Worm (Caenorhabditis elegans): ENCODE data around the gene cTel55X.1.

Gene cTel55X.1

DNA sequence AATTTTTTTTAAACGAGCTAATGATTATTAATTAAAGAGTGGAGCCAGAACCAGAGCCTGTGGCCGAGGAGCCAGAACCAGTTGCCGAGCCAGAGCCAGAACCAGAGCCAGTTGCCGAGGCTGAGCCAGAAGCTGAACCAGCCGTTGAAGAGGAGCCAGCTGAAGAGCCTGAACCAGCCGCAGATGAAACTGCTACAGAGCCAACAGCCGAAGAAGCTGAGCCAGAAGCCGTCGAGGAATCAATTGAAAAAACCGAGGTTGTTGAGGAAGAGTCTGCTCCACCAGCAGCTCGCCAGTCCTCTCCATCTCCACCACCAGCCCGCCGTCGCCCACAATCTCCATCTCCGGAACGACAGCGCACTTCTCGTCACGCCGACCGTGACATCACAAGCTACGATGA lies 39.0 kb upstream of the cTel55X.1 start:
- TF ChIP-seq ceh-43 (GFP tag; optimal IDR thresholded peaks at IDR 0.05) (no peak), mls-2 (tag; optimal IDR thresholded peaks at IDR 0.05) (no peak), drap-1 (GFP tag; optimal IDR thresholded peaks at IDR 0.05) (no peak), ham-2 (GFP tag; optimal IDR thresholded peaks at IDR 0.05) (no peak), unc-120 (tag; optimal IDR thresholded peaks at IDR 0.05; ENCODE audit: poor library complexity, severe bottlenecking) (no peak), nhr-2 (tag; optimal IDR thresholded peaks at IDR 0.05) (no peak), mab-5 (tag; optimal IDR thresholded peaks at IDR 0.05) (no peak), nhr-237 (tag; optimal IDR thresholded peaks at IDR 0.05) (no peak), elt-3 (tag; optimal IDR thresholded peaks at IDR 0.05) (no peak), ztf-11 (tag; optimal IDR thresholded peaks at IDR 0.05) (no peak), lin-32 (GFP tag; optimal IDR thresholded peaks at IDR 0.05) (no peak), flh-1 (GFP tag; optimal IDR thresholded peaks at IDR 0.05) (no peak), hlh-1 (tag; optimal IDR thresholded peaks at IDR 0.05) (no peak), ceh-83 (GFP tag; optimal IDR thresholded peaks at IDR 0.05) (no peak), lsy-2 (tag; optimal IDR thresholded peaks at IDR 0.05) (no peak)

DNA sequence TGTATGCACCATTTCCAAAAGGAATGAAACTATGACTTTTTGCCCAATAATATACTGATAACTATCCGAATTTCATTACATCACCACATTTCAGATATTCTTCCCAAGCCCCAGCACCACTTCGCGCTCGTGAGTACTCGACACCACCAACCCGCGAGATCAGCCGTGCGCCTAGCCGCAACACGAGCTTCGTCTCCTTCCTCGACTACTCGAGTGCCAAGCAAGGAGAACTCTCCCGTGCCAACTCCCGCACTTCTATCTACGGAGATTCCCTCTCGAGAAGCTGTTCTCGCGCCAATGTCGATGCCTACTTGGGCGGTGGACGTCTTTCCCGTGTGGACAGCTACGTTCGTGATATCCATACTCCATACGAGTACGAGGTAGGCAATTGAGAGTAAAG lies 38.1 kb upstream of the cTel55X.1 start:
- TF ChIP-seq mab-5 (tag; optimal IDR thresholded peaks at IDR 0.05), result no peak
- TF ChIP-seq M03D4.4 (tag; optimal IDR thresholded peaks at IDR 0.05), result no peak
- no peak for TF ChIP-seq nhr-12 (tag; optimal IDR thresholded peaks at IDR 0.05)
- TF ChIP-seq bed-3 (GFP tag; optimal IDR thresholded peaks at IDR 0.05), result no peak
- TF ChIP-seq tbx-8 (GFP tag; optimal IDR thresholded peaks at IDR 0.05), result no peak
- TF ChIP-seq hlh-1 (tag; optimal IDR thresholded peaks at IDR 0.05), result no peak
- TF ChIP-seq zip-8 (tag; optimal IDR thresholded peaks at IDR 0.05), result no peak
- no peak for TF ChIP-seq unc-120 (tag; optimal IDR thresholded peaks at IDR 0.05; ENCODE audit: poor library complexity, severe bottlenecking)
- no peak for TF ChIP-seq pha-4 (tag; optimal IDR thresholded peaks at IDR 0.05)
- no peak for TF ChIP-seq cnd-1 (tag; optimal IDR thresholded peaks at IDR 0.05)
- TF ChIP-seq drap-1 (GFP tag; optimal IDR thresholded peaks at IDR 0.05), result no peak
- TF ChIP-seq lsy-2 (tag; optimal IDR thresholded peaks at IDR 0.05), result no peak
- no peak for TF ChIP-seq nhr-2 (tag; optimal IDR thresholded peaks at IDR 0.05)
- TF ChIP-seq ces-1 (GFP tag; optimal IDR thresholded peaks at IDR 0.05), result no peak
- TF ChIP-seq lin-13 (tag; optimal IDR thresholded peaks at IDR 0.05), result no peak
- no peak for TF ChIP-seq nhr-28 (tag; optimal IDR thresholded peaks at IDR 0.05)

DNA sequence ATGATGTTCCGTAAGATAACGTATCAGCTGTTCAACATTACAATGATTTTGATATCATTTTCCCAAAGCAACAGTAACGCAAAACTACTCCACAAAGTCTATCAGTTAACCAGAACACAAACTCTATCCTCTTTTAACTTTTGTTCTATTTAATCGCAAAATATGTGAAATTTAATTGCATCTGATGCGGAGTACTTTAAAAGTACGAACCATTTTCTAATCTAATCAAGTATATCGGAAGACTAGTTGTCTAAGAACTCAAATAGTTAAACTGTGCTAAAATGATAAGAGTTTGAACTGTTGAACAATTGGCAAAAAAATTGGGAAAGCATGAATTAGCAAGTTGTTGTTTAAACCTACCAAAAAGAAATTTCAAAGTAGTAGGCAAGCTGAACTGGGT lies 33.2 kb upstream of the cTel55X.1 start:
- TF ChIP-seq lin-32 (GFP tag; optimal IDR thresholded peaks at IDR 0.05) (no peak), M03D4.4 (tag; optimal IDR thresholded peaks at IDR 0.05) (no peak), lsy-2 (tag; optimal IDR thresholded peaks at IDR 0.05) (no peak), nhr-2 (tag; optimal IDR thresholded peaks at IDR 0.05) (no peak), elt-1 (tag; optimal IDR thresholded peaks at IDR 0.05; ENCODE audit: borderline replicate concordance, insufficient read depth) (no peak), mep-1 (tag; optimal IDR thresholded peaks at IDR 0.05) (no peak), drap-1 (GFP tag; optimal IDR thresholded peaks at IDR 0.05) (no peak), zip-8 (tag; optimal IDR thresholded peaks at IDR 0.05) (no peak), flh-1 (GFP tag; optimal IDR thresholded peaks at IDR 0.05) (no peak), bed-3 (GFP tag; optimal IDR thresholded peaks at IDR 0.05) (no peak), nhr-76 (tag; optimal IDR thresholded peaks at IDR 0.05) (no peak), tbx-8 (GFP tag; optimal IDR thresholded peaks at IDR 0.05) (no peak), ham-2 (GFP tag; optimal IDR thresholded peaks at IDR 0.05) (no peak), sem-2 (GFP tag; optimal IDR thresholded peaks at IDR 0.05) (no peak)

DNA sequence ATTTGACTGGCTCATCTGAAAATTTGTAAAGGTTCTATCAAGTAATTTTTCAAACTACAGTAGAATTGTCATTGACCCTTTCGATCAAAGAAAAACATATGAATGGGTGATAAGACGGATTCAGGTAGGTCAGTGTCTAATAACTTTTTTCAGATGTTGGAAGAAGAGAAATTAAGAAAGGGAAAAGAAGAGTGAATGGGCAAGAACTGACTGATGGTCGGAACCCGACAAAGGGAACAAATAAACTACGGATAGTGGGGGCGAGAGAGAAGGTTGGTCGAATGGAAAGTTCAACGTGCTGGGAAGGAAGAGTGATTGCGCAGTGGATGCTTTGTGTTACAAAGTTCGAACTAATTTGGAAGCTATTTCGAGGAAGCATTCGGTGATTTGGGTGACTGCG lies 32.5 kb upstream of the cTel55X.1 start:
- TF ChIP-seq drap-1 (GFP tag; optimal IDR thresholded peaks at IDR 0.05) (no peak), hlh-1 (tag; optimal IDR thresholded peaks at IDR 0.05) (no peak), lin-32 (GFP tag; optimal IDR thresholded peaks at IDR 0.05) (no peak), elt-1 (tag; optimal IDR thresholded peaks at IDR 0.05; ENCODE audit: borderline replicate concordance, insufficient read depth) (no peak), nhr-2 (tag; optimal IDR thresholded peaks at IDR 0.05) (no peak), ztf-11 (tag; optimal IDR thresholded peaks at IDR 0.05) (no peak), zip-8 (tag; optimal IDR thresholded peaks at IDR 0.05) (no peak), blmp-1 (tag; optimal IDR thresholded peaks at IDR 0.05) (no peak)

DNA sequence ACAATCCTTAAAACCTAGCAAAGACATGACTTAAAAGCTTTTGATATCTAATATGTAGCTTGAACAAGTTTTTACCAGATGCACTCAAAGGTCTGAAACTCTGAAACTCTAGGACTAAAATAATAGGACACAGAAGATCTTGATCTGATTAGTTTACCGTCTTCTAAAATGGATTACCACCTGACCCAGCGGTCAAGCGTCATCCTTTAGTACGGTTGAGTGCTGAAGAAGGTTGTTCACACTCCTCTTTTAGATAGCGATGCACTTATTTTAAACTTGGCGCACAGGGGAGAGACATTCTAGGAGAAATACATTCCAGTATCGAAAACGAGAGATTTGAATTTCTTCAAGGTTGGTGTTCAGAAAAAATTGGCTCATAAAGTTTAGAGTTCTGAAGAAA lies 31.1 kb upstream of the cTel55X.1 start:
- TF ChIP-seq nhr-12 (tag; optimal IDR thresholded peaks at IDR 0.05), result no peak

DNA sequence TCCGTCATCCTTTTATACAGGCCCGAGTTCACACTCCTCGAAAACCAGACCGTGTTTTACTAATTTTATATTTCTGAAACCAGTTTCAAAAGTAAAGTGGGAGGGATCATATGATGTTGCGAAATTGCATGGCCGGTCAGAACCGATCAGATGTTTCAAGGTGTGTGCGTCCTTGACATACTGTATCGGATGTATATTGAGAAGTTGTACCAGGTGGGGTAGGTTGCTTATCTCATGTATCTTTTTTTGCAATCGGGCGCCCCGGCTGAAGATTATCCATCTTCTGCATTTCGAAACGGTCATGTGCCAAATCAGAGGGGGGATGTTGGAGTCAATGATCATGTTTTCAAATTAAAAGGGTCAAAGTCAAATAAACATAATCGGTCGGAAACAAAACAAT lies 30.0 kb upstream of the cTel55X.1 start, which contains the start of gene T23E7.6:
Gene T23E7.6, minus strand, starts transcription at position 45 of the 400 bp plus-strand sequence.
- TF ChIP-seq elt-1 (tag; optimal IDR thresholded peaks at IDR 0.05; ENCODE audit: borderline replicate concordance, insufficient read depth) (peak; percentile 55), unc-62 (GFP tag; optimal IDR thresholded peaks at IDR 0.05) (no peak)

All from whole organism, mixed stage, embryonic.